Worm (Caenorhabditis elegans): ENCODE data around the gene srv-6.

srv-6 gene

ce11 chrX:4294957-4295356 is 38.1 kb downstream of the srv-6 start:
- no peak for TF ChIP-seq sox-2 (GFP tag; IDR thresholded peaks at IDR 0.05)
- TF ChIP-seq che-1 (tag; optimal IDR thresholded peaks at IDR 0.05), result peak; percentile 40

- TF ChIP-seq ama-1 (optimal IDR thresholded peaks at IDR 0.05) (no peak), fax-1 (tag; optimal IDR thresholded peaks at IDR 0.05) (no peak), sox-4 (tag; optimal IDR thresholded peaks at IDR 0.05) (no peak), dve-1 (tag; optimal IDR thresholded peaks at IDR 0.05) (no peak)
Measured at ce11 chrX:4295917-4296316, 39.1 kb downstream of the srv-6 start.

- TF ChIP-seq nhr-232 (tag; optimal IDR thresholded peaks at IDR 0.05) (no peak), ref-2 (tag; optimal IDR thresholded peaks at IDR 0.05) (no peak), tbx-2 (tag; optimal IDR thresholded peaks at IDR 0.05) (no peak), ceh-24 (tag; optimal IDR thresholded peaks at IDR 0.05) (no peak), hlh-13 (GFP tag; optimal IDR thresholded peaks at IDR 0.05) (no peak), K09A11.1 (tag; optimal IDR thresholded peaks at IDR 0.05; ENCODE audit: insufficient read depth) (no peak), nfya-1 (tag; optimal IDR thresholded peaks at IDR 0.05) (no peak), ceh-31 (tag; optimal IDR thresholded peaks at IDR 0.05) (no peak), dve-1 (tag; optimal IDR thresholded peaks at IDR 0.05) (no peak), gmeb-2 (tag; optimal IDR thresholded peaks at IDR 0.05) (no peak), ceh-30 (tag; optimal IDR thresholded peaks at IDR 0.05) (no peak), mec-3 (tag; optimal IDR thresholded peaks at IDR 0.05; ENCODE audit: borderline replicate concordance) (no peak), dmd-4 (tag; optimal IDR thresholded peaks at IDR 0.05; ENCODE audit: borderline replicate concordance) (no peak), rnt-1 (tag; optimal IDR thresholded peaks at IDR 0.05) (no peak), odd-2 (tag; optimal IDR thresholded peaks at IDR 0.05) (no peak), unc-3 (GFP tag; conservative IDR thresholded peaks at IDR 0.05) (no peak), unc-3 (tag; optimal IDR thresholded peaks at IDR 0.05) (no peak), nhr-11 (tag; optimal IDR thresholded peaks at IDR 0.05) (no peak), ztf-16 (tag; optimal IDR thresholded peaks at IDR 0.05) (no peak), C38D4.7 (GFP tag; optimal IDR thresholded peaks at IDR 0.05) (no peak), hlh-8 (tag; optimal IDR thresholded peaks at IDR 0.05) (no peak)
Measured at ce11 chrX:4297452-4297851, 40.6 kb downstream of the srv-6 start, which contains the start of gene paf-2. paf-2 (minus strand) TSS chrX:4297741.

ce11 chrX:4303200-4303599 is 46.3 kb downstream of the srv-6 start:
- TF ChIP-seq pag-3 (tag; optimal IDR thresholded peaks at IDR 0.05; ENCODE audit: borderline replicate concordance) (no peak), ama-1 (optimal IDR thresholded peaks at IDR 0.05) (no peak), che-1 (tag; optimal IDR thresholded peaks at IDR 0.05) (no peak), ceh-2 (tag; optimal IDR thresholded peaks at IDR 0.05) (no peak), rnt-1 (tag; optimal IDR thresholded peaks at IDR 0.05) (no peak), ceh-22 (tag; optimal IDR thresholded peaks at IDR 0.05) (no peak), hlh-6 (tag; optimal IDR thresholded peaks at IDR 0.05) (no peak), hlh-13 (GFP tag; optimal IDR thresholded peaks at IDR 0.05) (no peak), pha-4 (tag; optimal IDR thresholded peaks at IDR 0.05) (no peak), unc-3 (GFP tag; conservative IDR thresholded peaks at IDR 0.05) (no peak), unc-3 (tag; optimal IDR thresholded peaks at IDR 0.05) (no peak), ceh-6 (GFP tag; optimal IDR thresholded peaks at IDR 0.05) (no peak), odd-2 (tag; optimal IDR thresholded peaks at IDR 0.05) (no peak), pros-1 (tag; optimal IDR thresholded peaks at IDR 0.05) (no peak), ceh-45 (GFP tag; IDR thresholded peaks at IDR 0.05) (no peak), lin-11 (tag; optimal IDR thresholded peaks at IDR 0.05) (no peak), sox-2 (GFP tag; IDR thresholded peaks at IDR 0.05) (no peak), ztf-16 (tag; optimal IDR thresholded peaks at IDR 0.05) (no peak)

ce11 chrX:4306861-4307260 is 50.0 kb downstream of the srv-6 start, which contains the start of gene pqn-15:
pqn-15 (minus strand) TSS chrX:4306961.
- no peak for TF ChIP-seq gmeb-2 (tag; optimal IDR thresholded peaks at IDR 0.05)
- no peak for TF ChIP-seq sdc-2 (tag; optimal IDR thresholded peaks at IDR 0.05)
- TF ChIP-seq tbx-2 (tag; optimal IDR thresholded peaks at IDR 0.05), result no peak
- no peak for TF ChIP-seq ceh-14 (tag; optimal IDR thresholded peaks at IDR 0.05)
- no peak for TF ChIP-seq zip-5 (tag; optimal IDR thresholded peaks at IDR 0.05)
- no peak for TF ChIP-seq ceh-18 (tag; optimal IDR thresholded peaks at IDR 0.05)
- TF ChIP-seq nhr-232 (tag; optimal IDR thresholded peaks at IDR 0.05), result no peak
- no peak for TF ChIP-seq madf-2 (tag; optimal IDR thresholded peaks at IDR 0.05)
- TF ChIP-seq ceh-30 (tag; optimal IDR thresholded peaks at IDR 0.05), result no peak
- no peak for TF ChIP-seq ceh-19 (GFP tag; optimal IDR thresholded peaks at IDR 0.05)
- no peak for TF ChIP-seq ets-4 (tag; optimal IDR thresholded peaks at IDR 0.05)
- no peak for TF ChIP-seq hlh-6 (tag; optimal IDR thresholded peaks at IDR 0.05)
- no peak for TF ChIP-seq ahr-1 (tag; optimal IDR thresholded peaks at IDR 0.05)
- TF ChIP-seq tbx-7 (tag; optimal IDR thresholded peaks at IDR 0.05), result no peak
- no peak for TF ChIP-seq ceh-6 (GFP tag; optimal IDR thresholded peaks at IDR 0.05)
- TF ChIP-seq hlh-30 (tag; optimal IDR thresholded peaks at IDR 0.05; ENCODE audit: insufficient read depth), result no peak
- no peak for TF ChIP-seq lin-11 (tag; optimal IDR thresholded peaks at IDR 0.05)

Data from whole organism, late embryonic.